Fruit fly (Drosophila melanogaster) whole organism, embryonic: Measurements from ENCODE around the gene dysf.

Source experiments
- B-H2 ChIP-seq: fragments of 200-800 bp; sonication (Bioruptor generic); optimal IDR thresholded peaks from 2 replicates; lab custom pipeline; 2018; ENCODE audit warnings: missing biosample characterization, mild to moderate bottlenecking, missing genetic modification characterization
- Bgb ChIP-seq: fragments of 200-800 bp; sonication (Bioruptor generic); IDR thresholded peaks from 2 replicates; pipeline ENCODE4 v1.3.6; 2022; ENCODE audit warnings: missing biosample characterization, missing genetic modification characterization; ENCODE audit not compliant: partially characterized antibody
- CG1024 ChIP-seq: fragments of 200-800 bp; sonication (Bioruptor generic); IDR thresholded peaks from 2 replicates; pipeline ENCODE4 v1.3.6; 2022; ENCODE audit warnings: missing biosample characterization, missing genetic modification characterization
- CG10654 ChIP-seq: fragments of 200-800 bp; sonication (Bioruptor generic); optimal IDR thresholded peaks from 2 replicates; lab custom pipeline; 2016; ENCODE audit warnings: missing biosample characterization, missing genetic modification characterization
- CG14014 ChIP-seq: fragments of 200-800 bp; sonication (Bioruptor generic); IDR thresholded peaks from 2 replicates; pipeline ENCODE4 v1.3.6; 2022; ENCODE audit warnings: missing biosample characterization, missing genetic modification characterization
- CG16779 ChIP-seq: fragments of 200-800 bp; sonication (Bioruptor generic); IDR thresholded peaks from 2 replicates; pipeline ENCODE4 v1.3.6; 2022; ENCODE audit warnings: missing biosample characterization, missing genetic modification characterization
- CG17612 ChIP-seq: fragments of 200-800 bp; sonication (Bioruptor generic); IDR thresholded peaks from 2 replicates; pipeline ENCODE4 v1.3.6; 2022; ENCODE audit warnings: missing biosample characterization, missing genetic modification characterization
- CG17829 ChIP-seq: fragments of 200-800 bp; optimal IDR thresholded peaks from 2 replicates; lab custom pipeline; 2019; ENCODE audit warnings: missing biosample characterization, mild to moderate bottlenecking, missing genetic modification characterization, moderate library complexity
- CG1792 ChIP-seq: fragments of 200-800 bp; sonication (Bioruptor generic); optimal IDR thresholded peaks from 2 replicates; lab custom pipeline; 2016; ENCODE audit warnings: missing biosample characterization, missing genetic modification characterization
- CG18011 ChIP-seq: fragments of 200-800 bp; sonication (Bioruptor generic); optimal IDR thresholded peaks from 2 replicates; lab custom pipeline; 2017; ENCODE audit warnings: missing biosample characterization, missing genetic modification characterization, mild to moderate bottlenecking, moderate library complexity, missing genotype
- CG2120 ChIP-seq: fragments of 200-800 bp; sonication (Bioruptor generic); optimal IDR thresholded peaks from 3 replicates; lab custom pipeline; 2016; ENCODE audit warnings: missing biosample characterization, missing genetic modification characterization
- CG31224 ChIP-seq: fragments of 200-800 bp; sonication (Bioruptor generic); IDR thresholded peaks from 2 replicates; pipeline ENCODE4 v1.3.6; 2022; ENCODE audit warnings: missing biosample characterization, missing genetic modification characterization
- CG32767 ChIP-seq: fragments of 200-800 bp; sonication (Bioruptor generic); IDR thresholded peaks from 2 replicates; pipeline ENCODE4 v1.3.6; 2022; ENCODE audit warnings: missing biosample characterization, missing genetic modification characterization
- CG3726 ChIP-seq: fragments of 200-800 bp; sonication (Bioruptor generic); IDR thresholded peaks from 3 replicates; pipeline ENCODE4, ENCODE4 v1.3.6; 2022; ENCODE audit warnings: missing biosample characterization, missing genetic modification characterization
- CG4424 ChIP-seq: fragments of 200-800 bp; sonication (Bioruptor generic); optimal IDR thresholded peaks from 3 replicates; lab custom pipeline; 2016; ENCODE audit warnings: missing biosample characterization, missing genetic modification characterization
- CG4820 ChIP-seq: fragments of 200-800 bp; sonication (Bioruptor generic); optimal IDR thresholded peaks from 3 replicates; lab custom pipeline; 2016; ENCODE audit warnings: missing biosample characterization, missing genetic modification characterization
- CG6175 ChIP-seq: fragments of 200-800 bp; sonication (Bioruptor generic); IDR thresholded peaks from 3 replicates; pipeline ENCODE4 v1.3.6; 2022; ENCODE audit warnings: missing biosample characterization, missing genetic modification characterization
- CG6254 ChIP-seq: fragments of 200-800 bp; sonication (Bioruptor generic); optimal IDR thresholded peaks from 3 replicates; lab custom pipeline; 2017; ENCODE audit warnings: mild to moderate bottlenecking, missing biosample characterization, missing genetic modification reagents, missing genetic modification characterization
- CG8089 ChIP-seq: fragments of 200-800 bp; sonication (Bioruptor generic); optimal IDR thresholded peaks from 3 replicates; lab custom pipeline; 2016; ENCODE audit warnings: missing biosample characterization, missing genetic modification characterization
- CG8290 ChIP-seq, 3 experiments: fragments of 200-800 bp; sonication (Bioruptor generic); optimal IDR thresholded peaks; 2 replicates each; lab custom pipeline; 2016 to 2019; ENCODE audit warnings: missing biosample characterization in 3 of 3, missing genetic modification characterization in 3 of 3, mild to moderate bottlenecking in 2 of 3, moderate library complexity in 1 of 3
- CG8924 ChIP-seq: fragments of 200-800 bp; optimal IDR thresholded peaks from 3 replicates; lab custom pipeline; 2019; ENCODE audit warnings: missing biosample characterization, mild to moderate bottlenecking, missing genetic modification characterization, moderate library complexity
- Camta ChIP-seq: fragments of 200-800 bp; sonication (Bioruptor generic); optimal IDR thresholded peaks from 2 replicates; lab custom pipeline; 2016; ENCODE audit warnings: missing biosample characterization, missing genetic modification characterization
- Ets97D ChIP-seq: fragments of 200-800 bp; sonication (Bioruptor generic); optimal IDR thresholded peaks from 3 replicates; lab custom pipeline; 2016; ENCODE audit warnings: missing biosample characterization, missing genetic modification characterization
- Hmr ChIP-seq: fragments of 200-800 bp; sonication (Bioruptor generic); optimal IDR thresholded peaks from 3 replicates; lab custom pipeline; 2017; ENCODE audit warnings: mild to moderate bottlenecking, missing biosample characterization, missing genetic modification reagents, missing genetic modification characterization
- Lpt ChIP-seq: fragments of >200 bp; optimal IDR thresholded peaks from 2 replicates; lab custom pipeline; 2018; ENCODE audit warnings: missing biosample characterization, missing genetic modification characterization
- Nf-YB ChIP-seq: fragments of 200-800 bp; sonication (Bioruptor generic); optimal IDR thresholded peaks from 3 replicates; lab custom pipeline; 2019; ENCODE audit warnings: missing biosample characterization, mild to moderate bottlenecking, missing genetic modification characterization, moderate library complexity
- Xbp1 ChIP-seq: fragments of 200-800 bp; sonication (Bioruptor generic); optimal IDR thresholded peaks from 3 replicates; lab custom pipeline; 2016; ENCODE audit warnings: missing biosample characterization, mild to moderate bottlenecking, missing genetic modification characterization
- al ChIP-seq: fragments of 200-800 bp; sonication (Bioruptor generic); IDR thresholded peaks from 2 replicates; pipeline ENCODE4 v1.3.6; 2022; ENCODE audit warnings: missing biosample characterization, missing genetic modification characterization
- chif ChIP-seq, 2 experiments: fragments of 200-800 bp; sonication (Bioruptor generic); optimal IDR thresholded peaks; 3 replicates each; lab custom pipeline; 2016; ENCODE audit warnings: missing biosample characterization in 2 of 2, missing genetic modification characterization in 2 of 2
- chinmo ChIP-seq: fragments of 200-800 bp; sonication (Bioruptor generic); IDR thresholded peaks from 4 replicates; pipeline ENCODE4 v1.3.6; 2022; ENCODE audit warnings: missing biosample characterization, missing genetic modification characterization; ENCODE audit not compliant: partially characterized antibody
- ci ChIP-seq: fragments of 200-800 bp; sonication (Bioruptor generic); IDR thresholded peaks from 3 replicates; pipeline ENCODE4 v1.3.6; 2022; ENCODE audit warnings: missing biosample characterization, missing genetic modification characterization
- dm ChIP-seq: fragments of 200-800 bp; sonication (Bioruptor generic); optimal IDR thresholded peaks from 3 replicates; lab custom pipeline; 2016; ENCODE audit warnings: missing biosample characterization, missing genetic modification characterization
- dpn ChIP-seq, 2 experiments: fragments of 200-800 bp; sonication (Bioruptor generic); optimal IDR thresholded peaks; 3 replicates each; lab custom pipeline; 2016; ENCODE audit warnings: missing biosample characterization in 2 of 2, missing genetic modification characterization in 2 of 2
- esg ChIP-seq: fragments of 200-800 bp; sonication (Bioruptor generic); conservative IDR thresholded peaks from 2 replicates; pipeline ENCODE4 v1.3.6; 2022; ENCODE audit warnings: missing biosample characterization, missing genetic modification characterization
- eve ChIP-seq, 2 experiments: fragments of >200 bp; optimal IDR thresholded peaks; 2 replicates each; lab custom pipeline; 2017; ENCODE audit warnings: missing biosample characterization in 2 of 2, missing genetic modification characterization in 2 of 2
- fd102C ChIP-seq: fragments of 200-800 bp; sonication (Bioruptor generic); optimal IDR thresholded peaks from 2 replicates; lab custom pipeline; 2018; ENCODE audit warnings: missing biosample characterization, mild to moderate bottlenecking, missing genetic modification characterization, moderate library complexity
- fd96Cb ChIP-seq: fragments of 200-800 bp; sonication (Bioruptor generic); optimal IDR thresholded peaks from 2 replicates; lab custom pipeline; 2018; ENCODE audit warnings: missing biosample characterization, mild to moderate bottlenecking, missing genetic modification characterization, moderate library complexity
- hbn ChIP-seq: fragments of 200-800 bp; sonication (Bioruptor generic); IDR thresholded peaks from 2 replicates; pipeline ENCODE4 v1.3.6; 2022; ENCODE audit warnings: missing biosample characterization, missing genetic modification characterization; ENCODE audit not compliant: partially characterized antibody
- hth ChIP-seq: fragments of >200 bp; optimal IDR thresholded peaks from 2 replicates; lab custom pipeline; 2017; ENCODE audit warnings: inconsistent platforms
- nerfin-2 ChIP-seq: fragments of 200-800 bp; sonication (Bioruptor generic); IDR thresholded peaks from 2 replicates; pipeline ENCODE4 v1.3.6; 2022; ENCODE audit warnings: missing biosample characterization, missing genetic modification characterization; ENCODE audit not compliant: partially characterized antibody
- pita ChIP-seq: fragments of 200-800 bp; sonication (Bioruptor generic); optimal IDR thresholded peaks from 2 replicates; lab custom pipeline; 2017; ENCODE audit warnings: missing biosample characterization, mild to moderate bottlenecking, missing genetic modification characterization
- psq ChIP-seq: fragments of 200-800 bp; sonication (Bioruptor generic); optimal IDR thresholded peaks from 2 replicates; lab custom pipeline; 2017; ENCODE audit warnings: missing biosample characterization, missing genetic modification characterization
- ranshi ChIP-seq: fragments of 200-800 bp; sonication (Bioruptor generic); IDR thresholded peaks from 2 replicates; pipeline ENCODE4 v1.3.6; 2022; ENCODE audit warnings: missing biosample characterization, missing genetic modification characterization
- rib ChIP-seq: fragments of 200-800 bp; sonication (Bioruptor generic); IDR thresholded peaks from 2 replicates; pipeline ENCODE4 v1.3.6; 2022; ENCODE audit warnings: missing biosample characterization, missing genetic modification characterization
- salm ChIP-seq: fragments of 200-800 bp; sonication (Bioruptor generic); optimal IDR thresholded peaks from 2 replicates; lab custom pipeline; 2018; ENCODE audit warnings: missing biosample characterization, mild to moderate bottlenecking, missing genetic modification characterization
- sc ChIP-seq, 3 experiments: fragments of >200 bp in 2 of 3; fragments of 200-800 bp in 1 of 3; sonication (Bioruptor generic) in 1 of 3; optimal IDR thresholded peaks; 2 replicates in 2 of 3; 3 replicates in 1 of 3; lab custom pipeline; 2017; ENCODE audit warnings: mild to moderate bottlenecking in 1 of 3, missing biosample characterization in 1 of 3, missing genetic modification characterization in 1 of 3, missing genetic modification reagents in 1 of 3
- slbo ChIP-seq: fragments of 200-800 bp; sonication (Bioruptor generic); IDR thresholded peaks from 2 replicates; pipeline ENCODE4 v1.3.6; 2022; ENCODE audit warnings: missing biosample characterization, missing genetic modification characterization
- sqz ChIP-seq: fragments of 200-800 bp; sonication (Bioruptor generic); optimal IDR thresholded peaks from 3 replicates; lab custom pipeline; 2018; ENCODE audit warnings: missing biosample characterization, mild to moderate bottlenecking, missing genetic modification characterization
- sug ChIP-seq: fragments of 200-800 bp; optimal IDR thresholded peaks from 2 replicates; lab custom pipeline; 2019; ENCODE audit warnings: missing biosample characterization, mild to moderate bottlenecking, missing genetic modification characterization, moderate library complexity
- tin ChIP-seq: fragments of 200-800 bp; sonication (Bioruptor generic); optimal IDR thresholded peaks from 3 replicates; lab custom pipeline; 2016; ENCODE audit warnings: missing biosample characterization, missing genetic modification characterization
- zen ChIP-seq: fragments of 200-800 bp; sonication (Bioruptor generic); optimal IDR thresholded peaks from 3 replicates; lab custom pipeline; 2018; ENCODE audit warnings: missing biosample characterization, mild to moderate bottlenecking, missing genetic modification characterization, moderate library complexity

dysf gene

dm6 chr3R:26056381-26056780 is 42.1 kb downstream of the dysf start, which contains the start of the genes Sld5 and CG14543 (continued):
- TF ChIP-seq CG32767 (GFP tag; lab: Robert Waterston, UW): no peak
- TF ChIP-seq CG2120 (GFP tag; lab: Kevin White, UChicago): peak; percentile 33
- TF ChIP-seq dm (GFP tag; lab: Kevin White, UChicago): peak; percentile 74
- TF ChIP-seq al (GFP tag; lab: Robert Waterston, UW): no peak
- TF ChIP-seq rib (GFP tag; lab: Robert Waterston, UW): no peak
- peak; percentile 13 for TF ChIP-seq CG8924 (tag; lab: Kevin White, UChicago)
- no peak for TF ChIP-seq eve (GFP tag; optimal IDR thresholded peaks at IDR 0.05; lab: Kevin White, UChicago)
- no peak for TF ChIP-seq CG6175
- TF ChIP-seq Ets97D (GFP tag; lab: Kevin White, UChicago): peak; percentile 91
- TF ChIP-seq sc (optimal IDR thresholded peaks at IDR 0.05; lab: Kevin White, UChicago): no peak
- TF ChIP-seq sc (GFP tag; optimal IDR thresholded peaks at IDR 0.05; lab: Kevin White, UChicago): no peak
- TF ChIP-seq Hmr (GFP tag; lab: Kevin White, UChicago): no peak
- TF ChIP-seq CG4424: no peak
- no peak for TF ChIP-seq psq
- TF ChIP-seq fd102C (GFP tag; lab: Kevin White, UChicago): no peak
- TF ChIP-seq Xbp1 (GFP tag; lab: Kevin White, UChicago): peak; percentile 27
- no peak for TF ChIP-seq CG16779
- no peak for TF ChIP-seq salm (tag; lab: Kevin White, UChicago)
- TF ChIP-seq hbn (GFP tag; lab: Robert Waterston, UW): no peak
- TF ChIP-seq CG10654 (GFP tag; lab: Kevin White, UChicago): no peak
- no peak for TF ChIP-seq pita (GFP tag; lab: Kevin White, UChicago)
- no peak for TF ChIP-seq chif (GFP tag; optimal IDR thresholded peaks at IDR 0.05; lab: Kevin White, UChicago)
- no peak for TF ChIP-seq CG8089 (GFP tag; lab: Kevin White, UChicago)
- no peak for TF ChIP-seq hth (lab: Kevin White, UChicago)
- TF ChIP-seq esg (GFP tag; lab: Robert Waterston, UW): no peak
- TF ChIP-seq CG18011: peak; percentile 11
- no peak for TF ChIP-seq CG6254 (GFP tag; lab: Kevin White, UChicago)
- peak; percentile 1 for TF ChIP-seq tin
- no peak for TF ChIP-seq Lpt (GFP tag; lab: Kevin White, UChicago)
- peak; percentile 18 to 20 for TF ChIP-seq dpn (GFP tag; optimal IDR thresholded peaks at IDR 0.05; lab: Kevin White, UChicago)
- peak; percentile 35 for TF ChIP-seq B-H2 (GFP tag; lab: Kevin White, UChicago)
- no peak for TF ChIP-seq CG4820
- no peak for TF ChIP-seq ranshi (GFP tag; lab: Robert Waterston, UW)
- TF ChIP-seq zen (tag; lab: Kevin White, UChicago): no peak
- no peak for TF ChIP-seq Nf-YB
- no peak for TF ChIP-seq chinmo
- no peak for TF ChIP-seq CG31224 (GFP tag; lab: Robert Waterston, UW)
- no peak for TF ChIP-seq CG17612 (GFP tag; lab: Robert Waterston, UW)
- no peak for TF ChIP-seq CG1792 (GFP tag; lab: Kevin White, UChicago)
- no peak for TF ChIP-seq sqz (GFP tag; lab: Kevin White, UChicago)
- TF ChIP-seq CG17829: peak; percentile 20
- no peak for TF ChIP-seq CG1024 (GFP tag; lab: Robert Waterston, UW)
- TF ChIP-seq sug (tag; lab: Kevin White, UChicago): no peak
- no peak for TF ChIP-seq ci (GFP tag; lab: Robert Waterston, UW)
- peak; percentile 19; the same call in 1 of the 2 replicates for TF ChIP-seq slbo (GFP tag; lab: Robert Waterston, UW)
- no peak for TF ChIP-seq Camta (GFP tag; lab: Kevin White, UChicago)
- TF ChIP-seq CG8290 (GFP tag; optimal IDR thresholded peaks at IDR 0.05; lab: Kevin White, UChicago): no peak
- peak in 1 of 2 experiments; percentile 36 for TF ChIP-seq CG8290 (tag; optimal IDR thresholded peaks at IDR 0.05; lab: Kevin White, UChicago)
- no peak for TF ChIP-seq nerfin-2 (GFP tag; lab: Robert Waterston, UW)
- TF ChIP-seq fd96Cb (tag; lab: Kevin White, UChicago): no peak
- TF ChIP-seq CG14014 (GFP tag; lab: Robert Waterston, UW): no peak
- peak; percentile 36; the same call in 1 of the 2 replicates for TF ChIP-seq Bgb (GFP tag; lab: Robert Waterston, UW)
- no peak for TF ChIP-seq CG3726 (GFP tag; lab: Robert Waterston, UW)
